Fruit fly (Drosophila melanogaster) whole organism, embryonic: ENCODE results near the gene eIF2Bepsilon.

Source experiments
- Aef1 ChIP-seq: fragments of 200-800 bp; sonication (Bioruptor generic); IDR thresholded peaks from 3 replicates; pipeline ENCODE4 v1.3.6; 2022; ENCODE audit warnings: missing biosample characterization, missing genetic modification characterization
- Antp ChIP-seq: fragments of 200-800 bp; sonication (Bioruptor generic); optimal IDR thresholded peaks from 3 replicates; lab custom pipeline; 2016; ENCODE audit warnings: missing biosample characterization, missing genetic modification characterization
- Awh ChIP-seq: fragments of 200-800 bp; sonication (Bioruptor generic); IDR thresholded peaks from 2 replicates; pipeline ENCODE4, ENCODE4 v1.3.6; 2022; ENCODE audit warnings: missing biosample characterization, missing genetic modification characterization
- Blimp-1 ChIP-seq: fragments of 200-800 bp; sonication (Bioruptor generic); optimal IDR thresholded peaks from 3 replicates; lab custom pipeline; 2018; ENCODE audit warnings: missing biosample characterization, missing genetic modification characterization, mild to moderate bottlenecking, moderate library complexity, missing genetic modification reagents
- CG10462 ChIP-seq: fragments of 200-800 bp; sonication (Bioruptor generic); optimal IDR thresholded peaks from 2 replicates; lab custom pipeline; 2016; ENCODE audit warnings: missing biosample characterization, missing genetic modification characterization
- CG10654 ChIP-seq: fragments of 200-800 bp; sonication (Bioruptor generic); optimal IDR thresholded peaks from 2 replicates; lab custom pipeline; 2016; ENCODE audit warnings: missing biosample characterization, missing genetic modification characterization
- CG11247 ChIP-seq: fragments of 200-800 bp; sonication (Bioruptor generic); IDR thresholded peaks from 2 replicates; pipeline ENCODE4 v1.3.6; 2022; ENCODE audit warnings: missing biosample characterization, missing genetic modification characterization
- CG11696 ChIP-seq: fragments of 200-800 bp; sonication (Bioruptor generic); IDR thresholded peaks from 2 replicates; pipeline ENCODE4 v1.3.6; 2022; ENCODE audit warnings: missing biosample characterization, missing genetic modification characterization
- CG12391 ChIP-seq: fragments of 200-800 bp; sonication (Bioruptor generic); optimal IDR thresholded peaks from 3 replicates; lab custom pipeline; 2018; ENCODE audit warnings: missing biosample characterization, mild to moderate bottlenecking, missing genetic modification characterization, moderate library complexity
- CG13123 ChIP-seq: fragments of 200-800 bp; sonication (Bioruptor generic); optimal IDR thresholded peaks from 2 replicates; lab custom pipeline; 2016; ENCODE audit warnings: missing biosample characterization, missing genetic modification characterization
- CG15011 ChIP-seq: fragments of 200-800 bp; sonication (Bioruptor generic); optimal IDR thresholded peaks from 3 replicates; lab custom pipeline; 2018; ENCODE audit warnings: missing biosample characterization, mild to moderate bottlenecking, missing genetic modification characterization
- CG15073 ChIP-seq: fragments of 200-800 bp; sonication (Bioruptor generic); optimal IDR thresholded peaks from 2 replicates; lab custom pipeline; 2016; ENCODE audit warnings: missing biosample characterization, missing genetic modification characterization
- CG16813 ChIP-seq: fragments of 200-800 bp; sonication (Bioruptor generic); IDR thresholded peaks from 3 replicates; pipeline ENCODE4 v1.3.6; 2022; ENCODE audit warnings: missing biosample characterization, missing genetic modification characterization; ENCODE audit not compliant: partially characterized antibody
- CG17802 ChIP-seq: fragments of 200-800 bp; sonication (Bioruptor generic); optimal IDR thresholded peaks from 2 replicates; lab custom pipeline; 2018; ENCODE audit warnings: missing biosample characterization, mild to moderate bottlenecking, missing genetic modification characterization, moderate library complexity
- CG18262 ChIP-seq: fragments of 200-800 bp; optimal IDR thresholded peaks from 3 replicates; lab custom pipeline; 2019; ENCODE audit warnings: missing biosample characterization, mild to moderate bottlenecking, missing genetic modification characterization, moderate library complexity
- CG30020 ChIP-seq: fragments of 200-800 bp; optimal IDR thresholded peaks from 2 replicates; lab custom pipeline; 2019; ENCODE audit warnings: missing biosample characterization, mild to moderate bottlenecking, missing genetic modification characterization, moderate library complexity
- CG34224 ChIP-seq: fragments of 200-800 bp; sonication (Bioruptor generic); IDR thresholded peaks from 3 replicates; pipeline ENCODE4 v1.3.6; 2022; ENCODE audit warnings: missing biosample characterization, missing genetic modification characterization; ENCODE audit not compliant: partially characterized antibody
- CG3726 ChIP-seq: fragments of 200-800 bp; sonication (Bioruptor generic); IDR thresholded peaks from 3 replicates; pipeline ENCODE4, ENCODE4 v1.3.6; 2022; ENCODE audit warnings: missing biosample characterization, missing genetic modification characterization
- CG3847 ChIP-seq: fragments of 200-800 bp; sonication (Bioruptor generic); IDR thresholded peaks from 2 replicates; pipeline ENCODE4 v1.3.6; 2022; ENCODE audit warnings: missing biosample characterization, missing genetic modification characterization
- CG4617 ChIP-seq: fragments of 200-800 bp; sonication (Bioruptor generic); optimal IDR thresholded peaks from 3 replicates; lab custom pipeline; 2016; ENCODE audit warnings: missing biosample characterization, missing genetic modification characterization, borderline replicate concordance
- CG6254 ChIP-seq: fragments of 200-800 bp; sonication (Bioruptor generic); optimal IDR thresholded peaks from 3 replicates; lab custom pipeline; 2017; ENCODE audit warnings: mild to moderate bottlenecking, missing biosample characterization, missing genetic modification reagents, missing genetic modification characterization
- CG7987 ChIP-seq: fragments of 200-800 bp; sonication (Bioruptor generic); optimal IDR thresholded peaks from 2 replicates; lab custom pipeline; 2018; ENCODE audit warnings: missing biosample characterization, mild to moderate bottlenecking, missing genetic modification characterization, moderate library complexity
- CG8359 ChIP-seq: fragments of 200-800 bp; sonication (Bioruptor generic); optimal IDR thresholded peaks from 2 replicates; lab custom pipeline; 2017; ENCODE audit warnings: missing biosample characterization, mild to moderate bottlenecking, missing genetic modification characterization, borderline replicate concordance
- CG8765 ChIP-seq: fragments of 200-800 bp; sonication (Bioruptor generic); IDR thresholded peaks from 2 replicates; pipeline ENCODE4 v1.3.6; 2022; ENCODE audit warnings: missing biosample characterization, missing genetic modification characterization
- CG9932 ChIP-seq: fragments of 200-800 bp; sonication (Bioruptor generic); IDR thresholded peaks from 2 replicates; pipeline ENCODE4 v1.3.6; 2022; ENCODE audit warnings: missing biosample characterization, missing genetic modification characterization
- CHES-1-like ChIP-seq: fragments of 200-800 bp; sonication (Bioruptor generic); optimal IDR thresholded peaks from 2 replicates; lab custom pipeline; 2016; ENCODE audit warnings: missing biosample characterization, missing genetic modification characterization
- CrebB ChIP-seq: fragments of 200-800 bp; sonication (Bioruptor generic); optimal IDR thresholded peaks from 3 replicates; lab custom pipeline; 2018; ENCODE audit warnings: missing biosample characterization, mild to moderate bottlenecking, missing genetic modification characterization
- D ChIP-seq, 2 experiments: fragments of 200-800 bp in 1 of 2; fragments of >200 bp in 1 of 2; sonication (Bioruptor generic) in 1 of 2; optimal IDR thresholded peaks; 2 replicates in 1 of 2; 3 replicates in 1 of 2; lab custom pipeline; 2017; ENCODE audit warnings: mild to moderate bottlenecking in 1 of 2, missing biosample characterization in 1 of 2, missing genetic modification characterization in 1 of 2, missing genetic modification reagents in 1 of 2
- E2f1 ChIP-seq: fragments of 200-800 bp; sonication (Bioruptor generic); IDR thresholded peaks from 2 replicates; pipeline ENCODE4 v1.3.6; 2022; ENCODE audit warnings: missing biosample characterization, missing genetic modification characterization
- Ets97D ChIP-seq: fragments of 200-800 bp; sonication (Bioruptor generic); optimal IDR thresholded peaks from 3 replicates; lab custom pipeline; 2016; ENCODE audit warnings: missing biosample characterization, missing genetic modification characterization
- Fer2 ChIP-seq: fragments of 200-800 bp; sonication (Bioruptor generic); optimal IDR thresholded peaks from 2 replicates; lab custom pipeline; 2018; ENCODE audit warnings: missing biosample characterization, mild to moderate bottlenecking, missing genetic modification characterization, moderate library complexity
- HHEX ChIP-seq: fragments of 200-800 bp; sonication (Bioruptor generic); optimal IDR thresholded peaks from 3 replicates; lab custom pipeline; 2017; ENCODE audit warnings: missing biosample characterization, mild to moderate bottlenecking, missing genetic modification characterization, missing genetic modification reagents
- PHDP ChIP-seq: fragments of 200-800 bp; sonication (Bioruptor generic); optimal IDR thresholded peaks from 3 replicates; lab custom pipeline; 2018; ENCODE audit warnings: missing biosample characterization, mild to moderate bottlenecking, missing genetic modification characterization, moderate library complexity
- Pdp1 ChIP-seq, 2 experiments: fragments of 200-800 bp; sonication (Bioruptor generic); optimal IDR thresholded peaks; 3 replicates each; lab custom pipeline; 2016; ENCODE audit warnings: missing biosample characterization in 2 of 2, missing genetic modification characterization in 2 of 2, mild to moderate bottlenecking in 1 of 2, moderate library complexity in 1 of 2
- amos ChIP-seq: fragments of 200-800 bp; sonication (Bioruptor generic); IDR thresholded peaks from 2 replicates; pipeline ENCODE4 v1.3.6; 2022; ENCODE audit warnings: missing biosample characterization, missing genetic modification characterization; ENCODE audit not compliant: partially characterized antibody
- cg ChIP-seq: fragments of 200-800 bp; sonication (Bioruptor generic); optimal IDR thresholded peaks from 3 replicates; lab custom pipeline; 2019; ENCODE audit warnings: missing biosample characterization, mild to moderate bottlenecking, missing genetic modification characterization, moderate library complexity
- da ChIP-seq: fragments of 200-800 bp; sonication (Bioruptor generic); optimal IDR thresholded peaks from 2 replicates; lab custom pipeline; 2016; ENCODE audit warnings: missing biosample characterization, missing genetic modification characterization
- gcm ChIP-seq: fragments of 200-800 bp; sonication (Bioruptor generic); optimal IDR thresholded peaks from 2 replicates; lab custom pipeline; 2019; ENCODE audit warnings: missing biosample characterization, mild to moderate bottlenecking, missing genetic modification characterization, moderate library complexity
- gcm2 ChIP-seq: fragments of 200-800 bp; sonication (Bioruptor generic); optimal IDR thresholded peaks from 2 replicates; lab custom pipeline; 2016; ENCODE audit warnings: missing biosample characterization, missing genetic modification characterization
- insv ChIP-seq, 2 experiments: fragments of 200-800 bp; sonication (Bioruptor generic); optimal IDR thresholded peaks; 3 replicates each; lab custom pipeline; 2016 to 2018; ENCODE audit warnings: missing biosample characterization in 2 of 2, missing genetic modification characterization in 2 of 2
- jing ChIP-seq: fragments of 200-800 bp; sonication (Bioruptor generic); optimal IDR thresholded peaks from 2 replicates; lab custom pipeline; 2018; ENCODE audit warnings: missing biosample characterization, mild to moderate bottlenecking, missing genetic modification characterization
- pan ChIP-seq, 4 experiments: fragments of >200 bp in 3 of 4; fragments of 200-800 bp in 1 of 4; sonication (Bioruptor generic) in 1 of 4; optimal IDR thresholded peaks in 3 of 4; IDR thresholded peaks in 1 of 4; 2 replicates each; pipeline versions ENCODE4 v1.3.6 to Lab custom; 2017 to 2022; ENCODE audit warnings: missing biosample characterization in 2 of 4, missing genetic modification characterization in 2 of 4, mixed read lengths in 1 of 4
- repo ChIP-seq: fragments of 200-800 bp; sonication (Bioruptor generic); optimal IDR thresholded peaks from 2 replicates; lab custom pipeline; 2016; ENCODE audit warnings: missing biosample characterization, missing genetic modification characterization
- sd ChIP-seq: fragments of 200-800 bp; sonication (Bioruptor generic); optimal IDR thresholded peaks from 3 replicates; lab custom pipeline; 2018; ENCODE audit warnings: missing biosample characterization, mild to moderate bottlenecking, missing genetic modification characterization, moderate library complexity
- ssp ChIP-seq: fragments of 200-800 bp; sonication (Bioruptor generic); IDR thresholded peaks from 2 replicates; pipeline ENCODE4 v1.3.6; 2022; ENCODE audit warnings: missing biosample characterization, missing genetic modification characterization
- tll ChIP-seq, 2 experiments: fragments of 200-800 bp in 1 of 2; fragments of >200 bp in 1 of 2; sonication (Bioruptor generic) in 1 of 2; optimal IDR thresholded peaks; 2 replicates each; lab custom pipeline; 2017 to 2019; ENCODE audit warnings: missing biosample characterization in 2 of 2, missing genetic modification characterization in 2 of 2, mild to moderate bottlenecking in 1 of 2, moderate library complexity in 1 of 2
- toy ChIP-seq: fragments of 200-800 bp; sonication (Bioruptor generic); IDR thresholded peaks from 2 replicates; pipeline ENCODE4 v1.3.6; 2022; ENCODE audit warnings: missing biosample characterization, missing genetic modification characterization
- usp ChIP-seq: fragments of >200 bp; optimal IDR thresholded peaks from 2 replicates; lab custom pipeline; 2017; ENCODE audit warnings: missing biosample characterization, missing genetic modification characterization

eIF2Bepsilon gene

DNA sequence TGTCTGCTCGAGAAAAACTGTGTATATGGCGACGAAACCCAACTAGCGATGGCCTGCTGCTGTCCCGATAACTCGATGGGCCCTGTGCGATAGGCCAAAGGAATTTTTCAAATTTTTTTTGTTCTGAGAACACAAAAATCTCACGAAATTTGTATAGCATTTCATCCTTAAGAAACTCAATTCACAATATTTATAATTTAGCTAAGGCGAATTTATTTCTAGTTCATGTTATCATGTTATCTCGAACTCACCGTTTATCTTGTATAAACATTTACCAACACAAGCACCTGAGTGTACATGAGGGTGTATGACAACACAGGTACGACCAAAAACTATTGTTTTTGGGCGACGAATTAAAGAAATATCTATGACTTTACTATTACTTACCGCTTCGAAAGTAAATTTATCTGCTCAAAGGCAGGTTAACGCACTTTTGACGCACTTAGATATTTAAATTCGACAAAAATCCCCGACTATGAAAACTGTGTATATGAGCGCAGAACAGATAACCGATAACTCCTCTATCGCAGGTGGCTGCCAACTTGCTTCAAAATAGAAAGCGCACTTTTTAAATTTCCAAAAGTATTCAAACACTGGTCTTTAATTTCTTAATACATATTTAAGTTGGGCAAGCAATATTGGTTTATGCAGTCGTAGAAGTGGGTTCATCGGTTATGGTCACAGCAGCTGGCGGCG lies 22.4 kb downstream of the eIF2Bepsilon start, which contains the start of gene arm (continued):
- TF ChIP-seq CG34224 (GFP tag; lab: Robert Waterston, UW) = no peak
- TF ChIP-seq CG3726 = no peak
- no peak for TF ChIP-seq gcm
- TF ChIP-seq CG4617 (GFP tag; lab: Kevin White, UChicago) = peak; percentile 19
- TF ChIP-seq sd (tag; lab: Kevin White, UChicago) = no peak
- TF ChIP-seq CG8765 (GFP tag; lab: Robert Waterston, UW) = no peak
- TF ChIP-seq HHEX = no peak
- peak; percentile 26; the same call in 1 of the 2 replicates for TF ChIP-seq amos (GFP tag; lab: Robert Waterston, UW)
- TF ChIP-seq CG11247 (GFP tag; lab: Robert Waterston, UW) = no peak
- no peak for TF ChIP-seq CG12391
- TF ChIP-seq cg = no peak
- no peak for TF ChIP-seq CG15073
- TF ChIP-seq CG16813 (GFP tag; lab: Robert Waterston, UW) = no peak
- 0 out of 2 replicates have a peak, but pooled peaks have one; percentile 10 for TF ChIP-seq CG3847
- no peak for TF ChIP-seq CG7987
- TF ChIP-seq toy = no peak
- TF ChIP-seq CrebB = no peak
- no peak for TF ChIP-seq PHDP (tag; lab: Kevin White, UChicago)
- no peak for TF ChIP-seq CG15011 (GFP tag; lab: Kevin White, UChicago)
- TF ChIP-seq Pdp1 (GFP tag; optimal IDR thresholded peaks at IDR 0.05; lab: Kevin White, UChicago) = peak in 1 of 2 experiments; percentile 21
- no peak for TF ChIP-seq insv (GFP tag; optimal IDR thresholded peaks at IDR 0.05; lab: Kevin White, UChicago)
- TF ChIP-seq Awh (GFP tag; lab: Robert Waterston, UW) = no peak
- TF ChIP-seq CG9932 (GFP tag; lab: Robert Waterston, UW) = 0 out of 2 replicates have a peak, but pooled peaks have one; percentile 42
- no peak for TF ChIP-seq da (GFP tag; lab: Kevin White, UChicago)
- TF ChIP-seq CG17802 = peak; percentile 24
- no peak for TF ChIP-seq CG10462 (GFP tag; lab: Kevin White, UChicago)
- TF ChIP-seq gcm2 (GFP tag; lab: Kevin White, UChicago) = no peak
- TF ChIP-seq CG11696 (GFP tag; lab: Robert Waterston, UW) = no peak
- no peak for TF ChIP-seq usp (GFP tag; lab: Kevin White, UChicago)
- no peak for TF ChIP-seq CG10654 (GFP tag; lab: Kevin White, UChicago)
- TF ChIP-seq CHES-1-like = no peak
- TF ChIP-seq CG13123 = no peak
- no peak for TF ChIP-seq pan (optimal IDR thresholded peaks at IDR 0.05; lab: Kevin White, UChicago)
- no peak for TF ChIP-seq pan (GFP tag; optimal IDR thresholded peaks at IDR 0.05 in 1 of 2, IDR thresholded peaks at IDR 0.05 in 1 of 2)
- TF ChIP-seq CG6254 (GFP tag; lab: Kevin White, UChicago) = no peak
- TF ChIP-seq Aef1 (GFP tag; lab: Robert Waterston, UW) = no peak
- no peak for TF ChIP-seq E2f1 (GFP tag; lab: Robert Waterston, UW)
- no peak for TF ChIP-seq Ets97D (GFP tag; lab: Kevin White, UChicago)
- TF ChIP-seq jing = no peak
- no peak for TF ChIP-seq Antp
- TF ChIP-seq CG18262 (tag; lab: Kevin White, UChicago) = no peak
- TF ChIP-seq Fer2 = no peak
- TF ChIP-seq CG30020 = no peak
- no peak for TF ChIP-seq repo (GFP tag; lab: Kevin White, UChicago)
- TF ChIP-seq tll (GFP tag; optimal IDR thresholded peaks at IDR 0.05; lab: Kevin White, UChicago) = no peak
- no peak for TF ChIP-seq Blimp-1 (GFP tag; lab: Kevin White, UChicago)
- TF ChIP-seq ssp = no peak
- no peak for TF ChIP-seq CG8359 (GFP tag; lab: Kevin White, UChicago)
- no peak for TF ChIP-seq D (optimal IDR thresholded peaks at IDR 0.05; lab: Kevin White, UChicago)
- TF ChIP-seq D (GFP tag; optimal IDR thresholded peaks at IDR 0.05; lab: Kevin White, UChicago) = no peak
